Worm (Caenorhabditis elegans): Measurements from ENCODE around the gene nhr-34.
A peak's percentile ranks its signal among the peaks of the same experiment; 100 is the strongest.

Gene nhr-34

ce11 chrIV:9667084-9667483 lies 8.4 kb downstream of the nhr-34 start (continued):
- TF ChIP-seq aly-2 (tag; optimal IDR thresholded peaks at IDR 0.05) = no peak
- TF ChIP-seq snpc-4 (tag; optimal IDR thresholded peaks at IDR 0.05) = no peak
- no peak for TF ChIP-seq unc-130 (tag; optimal IDR thresholded peaks at IDR 0.05)
- TF ChIP-seq egl-13 (tag; optimal IDR thresholded peaks at IDR 0.05) = no peak
- no peak for TF ChIP-seq pag-3 (tag; optimal IDR thresholded peaks at IDR 0.05; ENCODE audit: borderline replicate concordance, insufficient read depth)
- TF ChIP-seq nhr-20 (tag; optimal IDR thresholded peaks at IDR 0.05) = no peak
- TF ChIP-seq dsc-1 (tag; optimal IDR thresholded peaks at IDR 0.05) = no peak
- TF ChIP-seq C16A3.4 (tag; optimal IDR thresholded peaks at IDR 0.05) = no peak
- TF ChIP-seq efl-3 (GFP tag; optimal IDR thresholded peaks at IDR 0.05) = no peak
- no peak for TF ChIP-seq mdl-1 (tag; optimal IDR thresholded peaks at IDR 0.05)
- no peak for TF ChIP-seq fos-1 (tag; optimal IDR thresholded peaks at IDR 0.05)
- no peak for TF ChIP-seq jun-1 (tag; optimal IDR thresholded peaks at IDR 0.05)
- TF ChIP-seq nhr-28 (tag; optimal IDR thresholded peaks at IDR 0.05) = no peak
- TF ChIP-seq blmp-1 (tag; optimal IDR thresholded peaks at IDR 0.05) = no peak
- TF ChIP-seq F16B12.6 (tag; optimal IDR thresholded peaks at IDR 0.05) = no peak
- no peak for TF ChIP-seq ztf-11 (tag; optimal IDR thresholded peaks at IDR 0.05)
- TF ChIP-seq mep-1 (tag; optimal IDR thresholded peaks at IDR 0.05) = peak; percentile 17
- TF ChIP-seq lin-35 (GFP tag; optimal IDR thresholded peaks at IDR 0.05) = no peak
- no peak for TF ChIP-seq ceh-63 (GFP tag; optimal IDR thresholded peaks at IDR 0.05)
- peak; percentile 0 for TF ChIP-seq nhr-47 (tag; optimal IDR thresholded peaks at IDR 0.05)
- no peak for TF ChIP-seq isw-1 (GFP tag; IDR thresholded peaks at IDR 0.05)
- TF ChIP-seq ces-1 (GFP tag; optimal IDR thresholded peaks at IDR 0.05) = no peak
- TF ChIP-seq nhr-237 (tag; optimal IDR thresholded peaks at IDR 0.05) = no peak
- no peak for TF ChIP-seq lin-15B (tag; optimal IDR thresholded peaks at IDR 0.05)
- no peak for TF ChIP-seq ceh-90 (tag; optimal IDR thresholded peaks at IDR 0.05)
- TF ChIP-seq unc-30 (tag; optimal IDR thresholded peaks at IDR 0.05) = no peak
- TF ChIP-seq sox-4 (tag; optimal IDR thresholded peaks at IDR 0.05) = no peak

DNA sequence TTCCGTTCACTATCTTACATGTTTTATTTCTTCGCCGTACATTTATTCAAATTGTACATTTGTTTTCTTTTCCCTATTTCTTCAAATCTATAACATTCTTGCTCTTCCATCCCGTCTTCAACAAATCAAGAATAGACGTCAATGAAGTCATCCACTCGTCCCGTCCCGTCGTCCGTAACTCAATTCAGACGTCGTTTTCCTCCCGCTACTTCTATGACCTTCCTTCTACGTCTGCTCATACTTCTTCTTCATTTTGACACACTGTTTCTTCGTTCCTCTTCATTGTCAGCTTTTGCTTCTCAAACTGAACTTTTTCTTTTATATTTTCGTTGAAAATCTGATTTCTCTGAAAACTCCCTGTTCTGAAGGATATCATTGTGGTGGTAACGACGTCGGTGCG lies 15.5 kb downstream of the nhr-34 start:
- no peak for TF ChIP-seq fos-1 (tag; optimal IDR thresholded peaks at IDR 0.05)
- peak; percentile 28 for TF ChIP-seq lin-14 (GFP tag; optimal IDR thresholded peaks at IDR 0.05)
- TF ChIP-seq fkh-10 (GFP tag; optimal IDR thresholded peaks at IDR 0.05) = peak; percentile 62

ce11 chrIV:9657753-9658152 lies 17.7 kb downstream of the nhr-34 start, which contains the start of gene acc-1:
TSS of gene acc-1 (plus strand) at chrIV:9658053.
- TF ChIP-seq tbx-2 (tag; optimal IDR thresholded peaks at IDR 0.05) (no peak), egl-13 (tag; optimal IDR thresholded peaks at IDR 0.05) (no peak), F16B12.6 (tag; optimal IDR thresholded peaks at IDR 0.05) (no peak), unc-130 (tag; optimal IDR thresholded peaks at IDR 0.05) (no peak), sptf-1 (tag; optimal IDR thresholded peaks at IDR 0.05) (no peak)

- TF ChIP-seq unc-98 (GFP tag; IDR thresholded peaks at IDR 0.05) (no peak), lin-14 (GFP tag; optimal IDR thresholded peaks at IDR 0.05) (peak; percentile 22)
These were observed 19.9 kb downstream of the nhr-34 start for ce11 chrIV:9655556-9655955.

DNA sequence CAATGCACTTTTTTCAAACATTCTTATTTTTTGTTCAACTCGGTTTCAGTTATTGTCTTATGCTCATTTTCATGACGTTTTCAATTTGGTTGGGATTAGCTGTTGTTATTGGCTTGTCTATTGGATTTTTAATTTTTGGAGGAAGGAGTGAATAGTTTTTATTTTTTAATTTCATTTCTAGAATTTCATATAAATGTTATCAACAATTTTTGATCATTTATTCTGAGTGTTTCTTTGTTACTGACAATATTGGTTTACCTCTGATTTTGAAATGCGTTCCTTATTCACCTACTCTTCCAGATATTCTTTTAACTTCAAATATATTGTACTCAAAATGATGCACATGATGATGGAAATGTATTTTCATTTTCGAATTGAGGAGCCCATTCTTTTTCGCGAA lies 21.5 kb downstream of the nhr-34 start, which contains the start of gene F58G6.7:
Gene F58G6.7 (plus strand): TSS at position 301 of the 400 bp plus-strand sequence.
- TF ChIP-seq nhr-19 (GFP tag; conservative IDR thresholded peaks at IDR 0.05) (no peak), ets-5 (GFP tag; IDR thresholded peaks at IDR 0.05) (no peak)

- TF ChIP-seq nhr-77 (tag; optimal IDR thresholded peaks at IDR 0.05) (no peak), C04F5.9 (tag; optimal IDR thresholded peaks at IDR 0.05) (no peak), lin-14 (GFP tag; optimal IDR thresholded peaks at IDR 0.05) (no peak), elt-2 (tag; optimal IDR thresholded peaks at IDR 0.05) (no peak), lin-15B (tag; optimal IDR thresholded peaks at IDR 0.05) (no peak), sup-37 (GFP tag; optimal IDR thresholded peaks at IDR 0.05) (no peak), C16A3.4 (tag; optimal IDR thresholded peaks at IDR 0.05) (no peak), aha-1 (tag; optimal IDR thresholded peaks at IDR 0.05) (no peak), nhr-237 (tag; optimal IDR thresholded peaks at IDR 0.05) (no peak), hpl-2 (GFP tag; optimal IDR thresholded peaks at IDR 0.05) (no peak)
These were observed 22.3 kb downstream of the nhr-34 start, which contains the start of gene F58G6.3 for ce11 chrIV:9653184-9653583. TSS of gene F58G6.3 (plus strand) at chrIV:9653535.
